Fruit fly (Drosophila melanogaster): ENCODE measurements around the gene Hk.

Gene Hk

dm6 chrX:10265213-10266017, 2.1 kb upstream of the Hk start, which contains the start of gene CG12643 (continued):
- TF ChIP-seq MBD-R2 (GFP tag; IDR thresholded peaks at IDR 0.05) (peak; percentile 66), CG33557 (GFP tag; optimal IDR thresholded peaks at IDR 0.05) (peak; percentile 72), maf-S (GFP tag; optimal IDR thresholded peaks at IDR 0.05) (peak; percentile 89), CG10209 (GFP tag; optimal IDR thresholded peaks at IDR 0.05) (peak; percentile 85), CG11504 (tag; optimal IDR thresholded peaks at IDR 0.05) (peak; percentile 86), Hr51 (GFP tag; optimal IDR thresholded peaks at IDR 0.05) (peak; percentile 83 to 84), CG33213 (GFP tag; optimal IDR thresholded peaks at IDR 0.05) (peak; percentile 90), CG9932 (GFP tag; IDR thresholded peaks at IDR 0.05) (peak; percentile 69), CG11696 (GFP tag; IDR thresholded peaks at IDR 0.05) (peak; percentile 72), CG12219 (GFP tag; optimal IDR thresholded peaks at IDR 0.05) (peak; percentile 81), cato (GFP tag; optimal IDR thresholded peaks at IDR 0.05; ENCODE audit: borderline replicate concordance) (peak; percentile 80), HmgZ (tag; optimal IDR thresholded peaks at IDR 0.05) (peak; percentile 79), CG1832 (GFP tag; optimal IDR thresholded peaks at IDR 0.05) (peak; percentile 48), zfh2 (GFP tag; optimal IDR thresholded peaks at IDR 0.05) (peak; percentile 66), Eip74EF (GFP tag; optimal IDR thresholded peaks at IDR 0.05) (peak in 1 of 2 experiments; percentile 76), CHES-1-like (GFP tag; optimal IDR thresholded peaks at IDR 0.05) (peak; percentile 92), Ptx1 (GFP tag; IDR thresholded peaks at IDR 0.05) (peak; percentile 92), CG17328 (GFP tag; IDR thresholded peaks at IDR 0.05) (peak; percentile 96), p53 (GFP tag; optimal IDR thresholded peaks at IDR 0.05) (peak; percentile 83), grn (GFP tag; optimal IDR thresholded peaks at IDR 0.05) (peak; percentile 49), gce (GFP tag; IDR thresholded peaks at IDR 0.05) (peak; percentile 87), Spps (tag; optimal IDR thresholded peaks at IDR 0.05) (peak; percentile 64), Drgx (GFP tag; IDR thresholded peaks at IDR 0.05) (peak; percentile 97), CG17361 (GFP tag; IDR thresholded peaks at IDR 0.05) (peak; percentile 92), chif (GFP tag; optimal IDR thresholded peaks at IDR 0.05) (peak; percentile 94 to 95), CG10462 (GFP tag; optimal IDR thresholded peaks at IDR 0.05) (peak; percentile 76), CG7839 (tag; optimal IDR thresholded peaks at IDR 0.05) (peak; percentile 83), pnt (GFP tag; optimal IDR thresholded peaks at IDR 0.05) (peak; percentile 93), CG15696 (tag; optimal IDR thresholded peaks at IDR 0.05) (peak; percentile 63), tgo (GFP tag; IDR thresholded peaks at IDR 0.05) (peak; percentile 90), CG1602 (GFP tag; optimal IDR thresholded peaks at IDR 0.05) (peak; percentile 81), HHEX (GFP tag; optimal IDR thresholded peaks at IDR 0.05) (peak; percentile 85), CG18476 (GFP tag; optimal IDR thresholded peaks at IDR 0.05) (peak; percentile 82), jumu (GFP tag; optimal IDR thresholded peaks at IDR 0.05) (peak; percentile 92), CG10267 (tag; optimal IDR thresholded peaks at IDR 0.05) (peak; percentile 69), tup (GFP tag; optimal IDR thresholded peaks at IDR 0.05) (peak; percentile 80), CG12391 (tag; optimal IDR thresholded peaks at IDR 0.05) (peak; percentile 79), zen2 (GFP tag; IDR thresholded peaks at IDR 0.05; ENCODE audit: partially characterized antibody) (no peak), Sry-β (GFP tag; optimal IDR thresholded peaks at IDR 0.05) (no peak), slou (GFP tag; optimal IDR thresholded peaks at IDR 0.05) (peak; percentile 75), aop (GFP tag; IDR thresholded peaks at IDR 0.05) (peak; percentile 68; the same call in 1 of the 2 replicates), Ets97D (GFP tag; optimal IDR thresholded peaks at IDR 0.05) (peak; percentile 73), wor (GFP tag; IDR thresholded peaks at IDR 0.05) (peak; percentile 88), Dip2 (GFP tag; IDR thresholded peaks at IDR 0.05) (peak; percentile 26), Usf (GFP tag; optimal IDR thresholded peaks at IDR 0.05) (peak; percentile 50), Scr (GFP tag; IDR thresholded peaks at IDR 0.05; ENCODE audit: partially characterized antibody) (no peak), ci (GFP tag; IDR thresholded peaks at IDR 0.05) (peak; percentile 98), disco-r (GFP tag; optimal IDR thresholded peaks at IDR 0.05) (peak; percentile 91), hth (optimal IDR thresholded peaks at IDR 0.05) (no peak)

Data from whole organism, embryonic.